Fruit fly (Drosophila melanogaster): ENCODE results near the gene mdu.

Gene mdu

DNA sequence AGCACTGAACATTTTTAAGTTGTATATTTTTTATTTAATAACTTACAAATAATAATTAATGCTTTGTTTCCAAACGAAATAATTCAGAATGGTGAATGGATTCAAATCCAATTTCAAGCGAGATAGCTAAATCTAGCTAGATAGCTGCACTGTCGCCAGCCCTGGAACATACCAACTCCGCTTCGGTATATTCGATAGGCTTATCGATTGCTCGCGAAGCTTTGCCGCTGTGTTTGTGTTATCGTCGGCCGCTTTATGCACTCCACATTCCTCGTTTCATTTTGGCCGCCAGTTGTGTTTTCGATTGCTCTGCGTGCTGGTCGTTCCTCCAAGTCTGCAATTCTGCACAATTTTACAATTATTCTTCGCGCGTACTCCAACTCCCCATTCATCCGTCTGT, at the start of gene mdu:
TSS of gene mdu (plus strand) at position 259 of the 400 bp plus-strand sequence.
- TF ChIP-seq Myc (optimal IDR thresholded peaks at IDR 0.05) (no peak), h (optimal IDR thresholded peaks at IDR 0.05) (no peak), psq (optimal IDR thresholded peaks at IDR 0.05) (no peak), insv (optimal IDR thresholded peaks at IDR 0.05) (no peak), ttk (optimal IDR thresholded peaks at IDR 0.05) (no peak), Sin3A (optimal IDR thresholded peaks at IDR 0.05) (no peak)

DNA sequence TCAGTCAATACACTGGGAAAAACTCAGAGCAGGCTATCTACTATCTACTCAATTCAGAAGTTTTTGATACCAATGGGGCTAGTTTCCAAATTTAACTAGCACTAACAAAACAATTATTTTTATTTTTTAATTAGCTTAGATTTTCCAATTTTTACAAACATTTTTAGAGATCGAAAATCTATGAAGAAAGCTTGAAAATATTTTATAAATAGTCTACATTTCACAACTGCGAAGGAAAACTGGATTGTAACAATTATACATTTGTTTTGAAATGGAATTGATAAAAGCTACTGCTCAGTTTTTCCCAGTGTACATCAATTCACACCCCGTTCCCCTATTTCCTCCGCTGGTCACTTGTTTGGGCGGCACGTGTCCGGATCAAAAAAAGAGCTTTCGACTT, 49.1 kb upstream of the mdu start:
- TF ChIP-seq insv (optimal IDR thresholded peaks at IDR 0.05), result no peak
- TF ChIP-seq h (optimal IDR thresholded peaks at IDR 0.05), result no peak
- no peak for TF ChIP-seq psq (optimal IDR thresholded peaks at IDR 0.05)

DNA sequence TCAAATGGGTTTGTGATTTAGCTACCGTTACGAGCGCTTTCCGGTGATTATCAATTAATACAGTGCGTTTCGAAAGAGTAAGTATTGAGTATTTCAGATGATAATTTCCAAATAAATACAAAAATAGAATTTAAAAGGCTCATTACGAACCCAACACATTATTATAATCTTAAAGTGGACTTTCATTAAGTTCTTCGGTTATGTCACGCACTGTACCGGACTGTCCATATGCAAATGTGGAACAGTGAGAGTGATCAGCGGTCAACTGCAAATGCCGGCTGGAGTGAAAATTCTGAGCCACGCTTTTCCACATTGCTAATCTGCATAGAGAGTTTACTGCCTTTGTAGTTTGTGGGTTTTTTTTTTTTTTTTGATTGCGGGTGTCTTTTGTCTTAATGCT, 43.3 kb upstream of the mdu start:
- TF ChIP-seq ttk (optimal IDR thresholded peaks at IDR 0.05) (no peak), Sin3A (optimal IDR thresholded peaks at IDR 0.05) (no peak), insv (optimal IDR thresholded peaks at IDR 0.05) (no peak), Myc (optimal IDR thresholded peaks at IDR 0.05) (no peak), psq (optimal IDR thresholded peaks at IDR 0.05) (no peak), h (optimal IDR thresholded peaks at IDR 0.05) (no peak)

DNA sequence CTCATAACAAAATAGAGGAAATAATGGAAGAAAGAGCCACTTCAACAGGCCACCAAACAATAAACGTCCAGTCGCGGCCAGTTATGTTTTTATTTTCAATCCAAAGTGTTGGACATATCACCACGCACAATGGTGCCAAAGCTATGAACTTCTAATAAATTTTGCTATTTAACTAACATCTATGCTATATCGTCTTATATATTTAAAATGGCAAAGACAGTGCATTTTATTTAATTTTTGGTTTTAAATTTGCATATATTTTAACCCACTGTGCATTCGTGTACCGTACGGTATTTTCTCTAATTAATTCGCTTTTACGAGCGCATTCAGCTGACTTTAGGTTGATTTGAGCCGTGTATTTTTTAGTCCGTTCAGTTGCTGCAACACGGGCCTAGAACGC, 42.6 kb upstream of the mdu start, which contains the start of gene CG15927:
TSS of gene CG15927 (plus strand) at position 372 of the 400 bp plus-strand sequence.
- TF ChIP-seq Myc (optimal IDR thresholded peaks at IDR 0.05) (no peak), Sin3A (optimal IDR thresholded peaks at IDR 0.05) (no peak), ttk (optimal IDR thresholded peaks at IDR 0.05) (no peak), insv (optimal IDR thresholded peaks at IDR 0.05) (no peak), psq (optimal IDR thresholded peaks at IDR 0.05) (no peak), h (optimal IDR thresholded peaks at IDR 0.05) (no peak)

DNA sequence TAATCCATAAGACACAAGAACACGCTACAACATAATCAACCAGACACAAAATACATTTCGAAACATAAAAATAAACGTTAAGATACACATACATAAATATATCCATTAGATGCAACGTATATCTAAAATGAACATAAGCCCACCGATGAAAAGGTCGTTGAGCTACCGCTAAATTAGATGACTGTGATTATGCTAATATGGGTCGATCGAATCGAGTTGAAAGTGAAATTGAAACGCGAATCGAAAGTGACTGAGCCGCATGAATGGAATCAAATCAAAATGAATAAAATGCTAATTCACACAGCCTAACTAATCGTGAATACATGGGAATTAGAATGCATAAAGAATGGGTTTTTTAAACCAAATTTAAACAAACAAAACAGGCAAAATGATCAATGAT, 41.1 kb upstream of the mdu start:
- TF ChIP-seq Sin3A (optimal IDR thresholded peaks at IDR 0.05), result no peak
- TF ChIP-seq ttk (optimal IDR thresholded peaks at IDR 0.05), result no peak
- TF ChIP-seq h (optimal IDR thresholded peaks at IDR 0.05), result no peak
- no peak for TF ChIP-seq Myc (optimal IDR thresholded peaks at IDR 0.05)
- TF ChIP-seq psq (optimal IDR thresholded peaks at IDR 0.05), result no peak
- TF ChIP-seq insv (optimal IDR thresholded peaks at IDR 0.05), result no peak

DNA sequence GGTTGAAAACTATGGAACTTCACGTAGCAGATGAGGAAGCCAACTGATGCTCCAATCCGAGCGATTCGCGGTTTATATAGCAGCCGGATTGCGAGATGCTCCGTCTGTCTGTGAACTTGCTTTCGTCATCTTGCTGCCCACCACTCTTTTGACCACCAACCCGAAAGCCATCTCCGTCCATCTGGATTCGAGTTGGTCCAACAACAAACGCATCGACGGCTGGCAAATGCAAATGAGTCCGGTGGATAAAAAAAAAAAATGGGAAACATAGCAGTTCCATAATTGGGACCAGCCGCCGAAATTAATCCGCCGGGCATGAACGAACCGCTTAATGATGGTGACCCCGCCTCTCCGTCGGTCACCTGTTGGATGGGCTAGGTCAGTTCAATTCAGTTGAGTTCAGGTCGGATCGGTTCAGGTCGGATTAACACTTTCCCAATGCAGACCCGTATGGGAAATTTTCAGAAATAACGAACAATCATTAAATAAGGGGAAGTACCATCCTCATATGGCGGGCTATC, 39.2 kb upstream of the mdu start, which contains the start of gene CG15731:
TSS of gene CG15731 (minus strand) at position 51 of the 521 bp plus-strand sequence.
- TF ChIP-seq Sin3A (optimal IDR thresholded peaks at IDR 0.05) (no peak), ttk (optimal IDR thresholded peaks at IDR 0.05) (no peak), psq (optimal IDR thresholded peaks at IDR 0.05) (no peak), Myc (optimal IDR thresholded peaks at IDR 0.05) (no peak), insv (optimal IDR thresholded peaks at IDR 0.05) (no peak), h (optimal IDR thresholded peaks at IDR 0.05) (no peak)

DNA sequence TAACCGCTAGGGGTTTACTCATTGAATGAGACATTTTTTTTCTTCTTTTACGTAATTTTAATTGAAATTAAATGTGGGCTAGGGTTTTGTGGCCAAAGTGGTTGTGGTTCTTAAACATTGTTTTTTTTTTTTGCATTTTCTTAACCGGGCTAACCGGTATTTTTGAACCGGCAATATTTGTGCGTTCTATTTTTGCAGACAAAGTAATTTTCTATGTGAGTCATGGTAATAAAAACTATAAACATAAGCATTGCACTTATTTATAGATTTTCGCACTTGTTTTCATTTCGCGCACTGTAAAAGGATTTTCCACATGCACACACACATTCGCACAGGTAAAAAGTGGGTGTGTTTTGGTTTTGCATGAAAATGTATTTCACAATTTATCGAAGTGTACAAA, 34.8 kb upstream of the mdu start:
- TF ChIP-seq h (optimal IDR thresholded peaks at IDR 0.05), result no peak

DNA sequence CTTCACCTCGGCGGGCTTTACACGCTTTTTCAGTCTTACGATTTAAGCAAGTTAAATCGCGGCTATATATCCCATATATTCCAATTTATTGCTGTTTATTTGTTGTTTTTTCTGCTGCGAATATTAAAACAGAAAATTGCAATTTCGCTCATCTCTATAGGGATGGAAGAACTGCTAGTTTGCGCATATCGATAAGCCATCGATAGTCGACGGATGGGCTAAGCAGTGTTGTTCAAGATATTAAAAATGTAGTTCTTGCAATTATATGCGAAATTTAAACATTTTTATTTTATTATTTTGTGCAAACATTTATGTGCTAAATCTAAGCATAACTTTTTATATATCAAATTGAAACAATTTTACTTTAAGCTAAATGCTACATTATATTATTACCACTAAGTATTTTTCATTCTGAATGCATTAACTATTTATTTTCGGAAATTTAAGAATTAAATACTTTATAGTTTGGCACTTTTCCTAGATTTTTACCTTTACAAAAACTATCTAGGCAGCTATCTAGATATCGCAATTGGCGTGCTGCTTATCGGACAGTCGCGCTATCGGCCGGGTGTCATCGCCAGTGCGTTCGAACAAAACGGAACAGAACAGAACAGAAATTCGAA, 33.9 kb upstream of the mdu start, which contains the start of the genes Rab40 and CG42258:
TSS of gene Rab40 (minus strand) at position 177 of the 623 bp plus-strand sequence.
TSS of gene CG42258 (plus strand) at position 593 of the 623 bp plus-strand sequence.
- TF ChIP-seq ttk (optimal IDR thresholded peaks at IDR 0.05) (no peak), h (optimal IDR thresholded peaks at IDR 0.05) (no peak), insv (optimal IDR thresholded peaks at IDR 0.05) (no peak), psq (optimal IDR thresholded peaks at IDR 0.05) (no peak), Sin3A (optimal IDR thresholded peaks at IDR 0.05) (no peak), Myc (optimal IDR thresholded peaks at IDR 0.05) (no peak)

DNA sequence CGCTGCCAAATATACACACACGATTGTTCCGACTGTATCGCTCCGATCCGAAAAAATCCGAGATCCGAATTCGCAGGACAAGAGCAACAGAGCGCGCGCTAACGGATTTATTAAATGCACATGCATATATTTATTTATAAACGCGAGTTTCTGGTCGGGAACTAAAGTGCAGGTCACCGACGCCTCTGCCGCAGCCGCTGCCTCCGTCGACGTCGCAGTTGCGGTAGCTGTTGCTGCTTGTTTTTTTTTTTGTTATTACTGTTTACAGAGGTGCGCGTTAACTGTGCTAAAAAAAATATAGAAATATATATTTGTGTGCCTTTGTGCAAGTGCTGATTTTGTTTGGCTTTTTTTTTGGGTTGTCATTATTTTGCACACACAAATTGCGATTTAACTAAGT, 33.4 kb upstream of the mdu start:
- TF ChIP-seq Myc (optimal IDR thresholded peaks at IDR 0.05), result no peak
- no peak for TF ChIP-seq psq (optimal IDR thresholded peaks at IDR 0.05)
- TF ChIP-seq ttk (optimal IDR thresholded peaks at IDR 0.05), result no peak

DNA sequence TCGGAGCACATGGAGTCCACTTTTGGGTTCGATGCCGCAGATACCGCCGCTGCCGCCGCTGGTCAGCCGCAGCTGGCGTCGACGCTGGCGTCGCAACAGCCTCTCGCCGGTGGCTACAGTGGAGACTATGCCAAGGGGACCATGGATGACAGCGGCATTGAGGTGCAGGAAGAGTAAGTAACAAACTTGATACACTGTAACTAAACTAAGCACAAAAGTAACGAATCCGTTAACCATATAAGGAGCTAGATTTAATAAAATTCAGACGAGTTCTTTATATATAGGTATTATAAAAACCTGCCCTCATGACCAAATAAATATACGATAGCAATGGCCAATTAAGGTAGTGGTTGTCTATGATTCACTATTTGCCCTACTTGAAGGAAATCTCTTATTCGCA, 31.7 kb upstream of the mdu start:
- TF ChIP-seq insv (optimal IDR thresholded peaks at IDR 0.05) (no peak), ttk (optimal IDR thresholded peaks at IDR 0.05) (no peak), h (optimal IDR thresholded peaks at IDR 0.05) (no peak), Myc (optimal IDR thresholded peaks at IDR 0.05) (no peak), Sin3A (optimal IDR thresholded peaks at IDR 0.05) (no peak), psq (optimal IDR thresholded peaks at IDR 0.05) (no peak)

DNA sequence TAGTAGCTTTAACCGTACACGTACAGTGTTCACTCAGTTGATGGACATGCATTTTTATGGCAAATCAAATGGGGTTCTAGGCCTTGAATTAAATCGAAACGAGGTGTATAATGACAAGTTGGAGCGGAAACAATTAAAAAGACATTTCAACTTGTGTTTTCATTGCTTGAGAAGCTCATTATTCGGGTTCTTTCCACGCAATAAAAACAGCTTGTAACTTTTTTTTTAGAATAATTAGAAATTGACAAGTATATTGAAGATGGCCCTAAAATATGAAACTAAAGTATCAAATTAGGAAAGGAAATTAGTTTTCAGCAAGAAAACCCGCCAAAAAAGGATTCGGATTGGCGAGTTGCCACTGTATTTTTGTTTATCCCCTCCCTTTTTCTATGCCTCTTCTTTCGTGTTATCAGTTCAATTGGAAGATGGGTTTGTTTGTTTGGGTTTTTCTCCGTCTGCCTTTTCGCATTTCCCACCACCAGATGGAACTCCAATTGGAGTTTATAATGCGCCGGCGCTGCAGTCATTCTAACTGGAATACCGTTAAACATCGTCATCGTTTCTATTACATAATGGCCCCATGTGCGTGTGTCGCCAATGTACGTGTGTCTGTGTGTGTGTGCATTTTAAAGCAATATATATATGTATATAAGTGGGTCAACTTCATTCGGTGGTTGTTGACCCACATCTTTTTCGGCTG, 30.3 kb upstream of the mdu start:
- TF ChIP-seq ttk (optimal IDR thresholded peaks at IDR 0.05), result no peak
- no peak for TF ChIP-seq psq (optimal IDR thresholded peaks at IDR 0.05)

DNA sequence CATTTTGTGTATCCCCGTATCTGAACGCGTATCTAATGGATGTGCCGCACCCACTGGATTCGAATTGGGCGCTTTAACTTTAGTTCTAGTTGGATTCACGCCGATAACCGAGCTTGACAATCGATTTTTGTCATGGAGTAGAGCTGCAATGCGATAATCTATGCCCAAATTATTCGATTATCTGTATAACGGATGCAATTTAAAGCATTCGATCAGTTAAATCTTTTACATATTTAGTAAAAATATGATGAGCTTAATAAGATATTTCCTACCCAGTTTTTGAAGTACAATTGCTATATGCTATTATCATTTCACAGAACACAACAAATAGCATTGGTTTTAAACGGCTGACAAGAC, 29.8 kb upstream of the mdu start:
- TF ChIP-seq insv (optimal IDR thresholded peaks at IDR 0.05) (no peak), h (optimal IDR thresholded peaks at IDR 0.05) (no peak), Sin3A (optimal IDR thresholded peaks at IDR 0.05) (no peak), Myc (optimal IDR thresholded peaks at IDR 0.05) (no peak), ttk (optimal IDR thresholded peaks at IDR 0.05) (no peak), psq (optimal IDR thresholded peaks at IDR 0.05) (no peak)

DNA sequence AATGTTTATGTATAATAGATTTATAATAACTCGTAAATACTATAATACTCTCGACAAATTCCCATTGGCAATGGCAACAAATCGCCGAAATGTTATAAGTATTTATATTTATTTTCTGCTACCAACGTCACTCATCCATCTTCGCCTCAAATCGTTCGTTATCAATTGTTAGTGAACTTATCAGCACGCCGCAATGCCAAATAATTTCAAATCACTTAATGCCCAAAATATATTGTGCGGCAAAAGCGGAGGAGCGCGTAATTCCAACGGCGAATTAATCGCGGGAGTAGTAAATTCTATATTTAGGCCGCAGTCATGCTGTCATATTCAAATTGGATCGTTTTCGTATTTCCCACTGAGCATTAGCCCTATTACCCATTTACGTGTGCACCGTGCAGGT, 27.8 kb upstream of the mdu start:
- TF ChIP-seq h (optimal IDR thresholded peaks at IDR 0.05) (no peak), ttk (optimal IDR thresholded peaks at IDR 0.05) (no peak), Myc (optimal IDR thresholded peaks at IDR 0.05) (no peak), Sin3A (optimal IDR thresholded peaks at IDR 0.05) (no peak), psq (optimal IDR thresholded peaks at IDR 0.05) (no peak), insv (optimal IDR thresholded peaks at IDR 0.05) (no peak)
